Worm (Caenorhabditis elegans) whole organism, L1 larva: ENCODE measurements around the gene mop-25.1.

Source experiments
- F16B12.6 ChIP-seq: fragments of 150-350 bp; optimal IDR thresholded peaks from 2 replicates; lab custom pipeline; 2014; ENCODE audit warnings: missing biosample characterization, missing genetic modification characterization
- ceh-88 ChIP-seq: fragments of 200-800 bp; sonication (Bioruptor generic); IDR thresholded peaks from 2 replicates; pipeline ENCODE4 v1.3.6; 2022; ENCODE audit warnings: missing genetic modification characterization, missing compliant biosample characterization
- ceh-90 ChIP-seq: sonication (generic microtip); optimal IDR thresholded peaks from 2 replicates; lab custom pipeline; 2016; ENCODE audit warnings: missing genetic modification characterization, missing compliant biosample characterization
- lin-39 ChIP-seq: fragments of 150-350 bp; optimal IDR thresholded peaks from 2 replicates; lab custom pipeline; 2014; ENCODE audit warnings: missing biosample characterization, missing genetic modification reagents, missing genetic modification characterization
- mdl-1 ChIP-seq, 2 experiments: fragments of 150-350 bp; optimal IDR thresholded peaks; 2 replicates each; lab custom pipeline; 2014 to 2017; ENCODE audit warnings: missing biosample characterization in 2 of 2, missing genetic modification characterization in 2 of 2, inconsistent platforms in 1 of 2
- mep-1 ChIP-seq: fragments of 150-350 bp; optimal IDR thresholded peaks from 2 replicates; lab custom pipeline; 2014; ENCODE audit warnings: missing biosample characterization, missing genetic modification characterization
- nhr-11 ChIP-seq: fragments of 150-350 bp; optimal IDR thresholded peaks from 2 replicates; lab custom pipeline; 2014; ENCODE audit warnings: missing biosample characterization, missing genetic modification characterization
- nhr-237 ChIP-seq: fragments of 150-350 bp; optimal IDR thresholded peaks from 2 replicates; lab custom pipeline; 2014; ENCODE audit warnings: missing biosample characterization, missing genetic modification characterization
- nhr-76 ChIP-seq: sonication (generic microtip); optimal IDR thresholded peaks from 2 replicates; lab custom pipeline; 2017; ENCODE audit warnings: missing biosample characterization, missing genetic modification characterization
- nhr-85 ChIP-seq: sonication (generic microtip); peaks from one replicate; lab custom pipeline; 2016; ENCODE audit warnings: missing genetic modification characterization, inconsistent platforms, missing compliant biosample characterization
- nhr-90 ChIP-seq: sonication (generic microtip); optimal IDR thresholded peaks from 2 replicates; lab custom pipeline; 2016; ENCODE audit warnings: mild to moderate bottlenecking, missing genetic modification characterization, missing compliant biosample characterization; ENCODE audit not compliant: poor library complexity
- unc-62 ChIP-seq: fragments of 150-350 bp; optimal IDR thresholded peaks from 2 replicates; lab custom pipeline; 2014; ENCODE audit warnings: missing biosample characterization, missing genetic modification reagents, missing genetic modification characterization
- zag-1 ChIP-seq: fragments of 150-350 bp; optimal IDR thresholded peaks from 2 replicates; lab custom pipeline; 2014; ENCODE audit warnings: missing biosample characterization, missing genetic modification characterization

- TF ChIP-seq nhr-76 (tag; lab: Kevin White, UChicago) (no peak), ceh-88 (GFP tag; lab: Robert Waterston, UW) (no peak), ceh-90 (tag; lab: Kevin White, UChicago) (no peak), lin-39 (no peak), mep-1 (peak; percentile 32), zag-1 (tag; lab: Kevin White, UChicago) (no peak), nhr-90 (tag; lab: Kevin White, UChicago) (no peak), mdl-1 (tag; optimal IDR thresholded peaks at IDR 0.05; lab: Kevin White, UChicago) (peak in 1 of 2 experiments; percentile 6), nhr-85 (tag; lab: Kevin White, UChicago) (no peak), F16B12.6 (tag; lab: Kevin White, UChicago) (no peak), nhr-11 (no peak), nhr-237 (tag; lab: Kevin White, UChicago) (no peak), unc-62 (GFP tag; lab: Kevin White, UChicago) (no peak)
Measured at ce11 chrX:3969353-3969752, 42.7 kb upstream of the mop-25.1 start.
